Worm (Caenorhabditis elegans): ENCODE data around the gene hlh-8.
"Not testable (repeated sequence)": the region's sequence is repeated elsewhere in the genome, so short reads cannot be mapped to it uniquely, and the experiment has no call there.

The hlh-8 gene

ce11 chrX:8151409-8151808 is 35.2 kb downstream of the hlh-8 start:
- TF ChIP-seq pqm-1 (tag; optimal IDR thresholded peaks at IDR 0.05) (no peak), ceh-24 (tag; optimal IDR thresholded peaks at IDR 0.05) (no peak), ceh-45 (GFP tag; IDR thresholded peaks at IDR 0.05) (no peak), unc-55 (GFP tag; optimal IDR thresholded peaks at IDR 0.05) (no peak), elt-2 (tag; optimal IDR thresholded peaks at IDR 0.05) (no peak), pat-9 (tag; optimal IDR thresholded peaks at IDR 0.05) (no peak), npax-4 (tag; optimal IDR thresholded peaks at IDR 0.05) (no peak), T23F11.4 (GFP tag; optimal IDR thresholded peaks at IDR 0.05) (no peak), F13H6.1 (tag; optimal IDR thresholded peaks at IDR 0.05) (no peak), mec-3 (tag; optimal IDR thresholded peaks at IDR 0.05; ENCODE audit: borderline replicate concordance) (no peak), dve-1 (tag; optimal IDR thresholded peaks at IDR 0.05) (no peak), ceh-48 (tag; optimal IDR thresholded peaks at IDR 0.05) (no peak), pha-4 (tag; optimal IDR thresholded peaks at IDR 0.05) (no peak)

ce11 chrX:8155447-8155877 is 39.2 kb downstream of the hlh-8 start:
- peak; percentile 54 for TF ChIP-seq unc-3 (GFP tag; conservative IDR thresholded peaks at IDR 0.05)
- not testable (repeated sequence) for TF ChIP-seq unc-3 (tag; optimal IDR thresholded peaks at IDR 0.05)
- peak; percentile 8 for TF ChIP-seq unc-86 (tag; optimal IDR thresholded peaks at IDR 0.05)
- TF ChIP-seq dve-1 (tag; optimal IDR thresholded peaks at IDR 0.05) = peak; percentile 13
- TF ChIP-seq ceh-45 (GFP tag; IDR thresholded peaks at IDR 0.05) = 0 out of 2 replicates have a peak, but pooled peaks have one; percentile 29
- peak; percentile 20 for TF ChIP-seq nfya-1 (tag; optimal IDR thresholded peaks at IDR 0.05)
- peak; percentile 7 for TF ChIP-seq ceh-18 (tag; optimal IDR thresholded peaks at IDR 0.05)
- peak; percentile 79 for TF ChIP-seq hlh-30 (tag; optimal IDR thresholded peaks at IDR 0.05; ENCODE audit: insufficient read depth)
- TF ChIP-seq K09A11.1 (tag; optimal IDR thresholded peaks at IDR 0.05; ENCODE audit: insufficient read depth) = peak; percentile 2

- TF ChIP-seq pax-1 (tag; optimal IDR thresholded peaks at IDR 0.05) = no peak
- TF ChIP-seq hlh-13 (GFP tag; optimal IDR thresholded peaks at IDR 0.05) = peak; percentile 77
- peak; percentile 88 for TF ChIP-seq ceh-19 (GFP tag; optimal IDR thresholded peaks at IDR 0.05)
- TF ChIP-seq fkh-6 (tag; optimal IDR thresholded peaks at IDR 0.05) = peak; percentile 44
- TF ChIP-seq pat-9 (tag; optimal IDR thresholded peaks at IDR 0.05) = peak; percentile 71
- TF ChIP-seq hlh-15 (tag; optimal IDR thresholded peaks at IDR 0.05) = no peak
- TF ChIP-seq dmd-4 (tag; optimal IDR thresholded peaks at IDR 0.05; ENCODE audit: borderline replicate concordance) = peak; percentile 80
- no peak for TF ChIP-seq dve-1 (tag; optimal IDR thresholded peaks at IDR 0.05)
- TF ChIP-seq ceh-45 (GFP tag; IDR thresholded peaks at IDR 0.05) = peak; percentile 86
- no peak for TF ChIP-seq syd-9 (tag; optimal IDR thresholded peaks at IDR 0.05)
- peak; percentile 74 for TF ChIP-seq ceh-34 (tag; optimal IDR thresholded peaks at IDR 0.05)
- no peak for TF ChIP-seq pros-1 (tag; optimal IDR thresholded peaks at IDR 0.05)
- no peak for TF ChIP-seq mec-3 (tag; optimal IDR thresholded peaks at IDR 0.05; ENCODE audit: borderline replicate concordance)
- no peak for TF ChIP-seq pag-3 (tag; optimal IDR thresholded peaks at IDR 0.05; ENCODE audit: borderline replicate concordance)
- TF ChIP-seq nhr-11 (tag; optimal IDR thresholded peaks at IDR 0.05) = no peak
- peak; percentile 80 for TF ChIP-seq ceh-2 (tag; optimal IDR thresholded peaks at IDR 0.05)
- TF ChIP-seq ceh-48 (tag; optimal IDR thresholded peaks at IDR 0.05) = peak; percentile 61
- peak; percentile 69 for TF ChIP-seq nhr-232 (tag; optimal IDR thresholded peaks at IDR 0.05)
- peak; percentile 70 for TF ChIP-seq F13H6.1 (tag; optimal IDR thresholded peaks at IDR 0.05)
- TF ChIP-seq ets-4 (tag; optimal IDR thresholded peaks at IDR 0.05) = peak; percentile 21
- peak; percentile 72 for TF ChIP-seq tbx-2 (tag; optimal IDR thresholded peaks at IDR 0.05)
- peak; percentile 72 for TF ChIP-seq ceh-31 (tag; optimal IDR thresholded peaks at IDR 0.05)
- TF ChIP-seq unc-55 (GFP tag; optimal IDR thresholded peaks at IDR 0.05) = no peak
- TF ChIP-seq npax-4 (tag; optimal IDR thresholded peaks at IDR 0.05) = no peak
- TF ChIP-seq zip-5 (tag; optimal IDR thresholded peaks at IDR 0.05) = no peak
- peak; percentile 69 for TF ChIP-seq eyg-1 (tag; optimal IDR thresholded peaks at IDR 0.05)
- peak; percentile 30 for TF ChIP-seq lim-6 (tag; optimal IDR thresholded peaks at IDR 0.05)
- TF ChIP-seq ceh-14 (tag; optimal IDR thresholded peaks at IDR 0.05) = peak; percentile 70
- TF ChIP-seq ama-1 (optimal IDR thresholded peaks at IDR 0.05) = no peak
- TF ChIP-seq hlh-6 (tag; optimal IDR thresholded peaks at IDR 0.05) = peak; percentile 81
- TF ChIP-seq rnt-1 (tag; optimal IDR thresholded peaks at IDR 0.05) = no peak
- TF ChIP-seq ceh-9 (tag; optimal IDR thresholded peaks at IDR 0.05) = peak; percentile 76
- no peak for TF ChIP-seq hlh-30 (tag; optimal IDR thresholded peaks at IDR 0.05; ENCODE audit: insufficient read depth)
- peak; percentile 80 for TF ChIP-seq sox-4 (tag; optimal IDR thresholded peaks at IDR 0.05)
- TF ChIP-seq K02D7.2 (tag; optimal IDR thresholded peaks at IDR 0.05) = peak; percentile 73
- peak; percentile 49 for TF ChIP-seq ceh-30 (tag; optimal IDR thresholded peaks at IDR 0.05)
- TF ChIP-seq ceh-24 (tag; optimal IDR thresholded peaks at IDR 0.05) = peak; percentile 75
- peak; percentile 27 for TF ChIP-seq K09A11.1 (tag; optimal IDR thresholded peaks at IDR 0.05; ENCODE audit: insufficient read depth)
- peak; percentile 1 for TF ChIP-seq ref-2 (tag; optimal IDR thresholded peaks at IDR 0.05)
These were observed 39.7 kb downstream of the hlh-8 start for ce11 chrX:8155969-8156368.
